Worm (Caenorhabditis elegans): ENCODE measurements around the gene M01B2.8.

M01B2.8 gene

DNA sequence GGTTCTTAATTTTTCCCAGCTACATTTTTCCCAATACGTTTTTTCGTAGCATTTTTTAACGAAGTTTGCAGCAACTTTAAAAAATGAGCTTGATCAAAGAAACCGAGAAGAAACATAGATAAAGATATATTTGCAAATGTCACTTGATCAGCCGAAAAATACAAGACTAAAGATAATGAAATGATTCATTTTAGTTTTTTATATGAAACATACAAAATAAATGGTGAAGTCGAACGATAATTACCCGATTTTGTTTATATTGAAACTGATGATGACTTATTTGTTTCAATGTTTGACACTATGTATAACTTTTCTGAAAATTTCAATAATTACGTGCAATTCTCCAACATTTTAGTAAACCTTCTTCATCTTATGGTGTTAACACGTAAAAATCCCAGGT is 8.3 kb downstream of the M01B2.8 start, which contains the start of gene srw-22:
Gene srw-22, plus strand, starts transcription at position 301 of the 400 bp plus-strand sequence.
- no peak for TF ChIP-seq B0310.2 (tag; optimal IDR thresholded peaks at IDR 0.05)
- no peak for TF ChIP-seq ets-7 (tag; optimal IDR thresholded peaks at IDR 0.05)
- no peak for TF ChIP-seq ceh-13 (GFP tag; optimal IDR thresholded peaks at IDR 0.05)
- no peak for TF ChIP-seq tra-4 (tag; optimal IDR thresholded peaks at IDR 0.05)
- TF ChIP-seq F13C5.2 (tag; optimal IDR thresholded peaks at IDR 0.05), result no peak
- no peak for TF ChIP-seq pes-1 (GFP tag; IDR thresholded peaks at IDR 0.05)
- TF ChIP-seq ama-1 (optimal IDR thresholded peaks at IDR 0.05), result no peak
- no peak for TF ChIP-seq tbx-11 (GFP tag; IDR thresholded peaks at IDR 0.05)
- no peak for TF ChIP-seq tbx-37 (GFP tag; conservative IDR thresholded peaks at IDR 0.05)

DNA sequence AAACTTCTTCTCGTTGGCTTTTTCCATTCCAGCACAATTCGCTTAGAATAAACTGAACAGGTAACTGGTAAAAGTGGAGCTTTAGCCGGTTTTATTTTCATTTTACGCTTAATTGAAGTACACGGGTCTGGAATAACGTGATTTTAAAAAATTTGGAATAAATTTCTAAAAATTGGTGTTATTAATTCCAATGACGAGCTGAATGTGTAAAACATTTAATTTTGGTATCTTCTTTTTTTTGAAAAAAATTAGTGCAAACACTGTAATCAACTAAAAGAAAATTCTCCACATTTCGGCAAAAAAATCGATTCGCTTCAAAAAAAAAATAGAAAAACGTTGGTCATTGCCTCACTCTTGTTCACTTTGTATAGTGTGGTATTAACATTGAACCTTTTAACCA is 12.3 kb downstream of the M01B2.8 start, which contains the start of gene T10H4.4:
Gene T10H4.4, minus strand, starts transcription at position 101 of the 400 bp plus-strand sequence.
- TF ChIP-seq scrt-1 (GFP tag; IDR thresholded peaks at IDR 0.05) (no peak), ama-1 (optimal IDR thresholded peaks at IDR 0.05) (no peak), sea-1 (GFP tag; conservative IDR thresholded peaks at IDR 0.05) (no peak), pes-1 (GFP tag; IDR thresholded peaks at IDR 0.05) (no peak), flt-1 (GFP tag; IDR thresholded peaks at IDR 0.05) (no peak), tra-4 (tag; optimal IDR thresholded peaks at IDR 0.05) (no peak), hnd-1 (tag; optimal IDR thresholded peaks at IDR 0.05) (no peak), aly-1 (tag; optimal IDR thresholded peaks at IDR 0.05) (no peak), F13C5.2 (tag; optimal IDR thresholded peaks at IDR 0.05) (no peak)

DNA sequence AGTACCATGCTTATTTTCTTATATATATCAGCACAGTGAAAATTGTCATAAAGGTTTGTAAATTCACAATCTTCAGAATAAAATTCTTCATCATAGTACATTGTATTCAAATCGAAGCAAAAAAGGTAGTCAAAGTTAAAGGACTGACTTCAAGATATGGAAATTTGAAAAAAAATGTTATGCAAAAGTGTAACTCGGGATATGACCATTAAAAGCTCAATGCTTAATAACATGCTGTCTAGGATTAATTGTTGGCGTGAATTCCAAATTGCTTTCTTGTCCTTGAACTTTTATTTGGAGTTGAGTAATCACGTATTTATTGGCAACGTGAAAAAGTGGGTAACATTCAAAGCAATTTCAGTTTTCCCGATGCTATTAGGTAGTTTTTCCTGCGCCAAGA is 14.8 kb downstream of the M01B2.8 start, which contains the start of gene srw-16:
Gene srw-16, minus strand, starts transcription at position 101 of the 400 bp plus-strand sequence.
- TF ChIP-seq hmg-4 (GFP tag; optimal IDR thresholded peaks at IDR 0.05) (no peak), ceh-13 (GFP tag; optimal IDR thresholded peaks at IDR 0.05) (no peak), tbx-37 (GFP tag; conservative IDR thresholded peaks at IDR 0.05) (no peak), tra-4 (tag; optimal IDR thresholded peaks at IDR 0.05) (no peak), hnd-1 (tag; optimal IDR thresholded peaks at IDR 0.05) (no peak), hmbx-1 (tag; optimal IDR thresholded peaks at IDR 0.05) (no peak), scrt-1 (GFP tag; IDR thresholded peaks at IDR 0.05) (no peak), aly-1 (tag; optimal IDR thresholded peaks at IDR 0.05) (no peak), sea-1 (GFP tag; conservative IDR thresholded peaks at IDR 0.05) (no peak), tbx-11 (GFP tag; IDR thresholded peaks at IDR 0.05) (no peak), ceh-36 (tag; optimal IDR thresholded peaks at IDR 0.05) (no peak), pes-1 (GFP tag; IDR thresholded peaks at IDR 0.05) (no peak), F13C5.2 (tag; optimal IDR thresholded peaks at IDR 0.05) (no peak), B0310.2 (tag; optimal IDR thresholded peaks at IDR 0.05) (no peak), flt-1 (GFP tag; IDR thresholded peaks at IDR 0.05) (no peak), ama-1 (optimal IDR thresholded peaks at IDR 0.05) (no peak), ets-7 (tag; optimal IDR thresholded peaks at IDR 0.05) (no peak)

DNA sequence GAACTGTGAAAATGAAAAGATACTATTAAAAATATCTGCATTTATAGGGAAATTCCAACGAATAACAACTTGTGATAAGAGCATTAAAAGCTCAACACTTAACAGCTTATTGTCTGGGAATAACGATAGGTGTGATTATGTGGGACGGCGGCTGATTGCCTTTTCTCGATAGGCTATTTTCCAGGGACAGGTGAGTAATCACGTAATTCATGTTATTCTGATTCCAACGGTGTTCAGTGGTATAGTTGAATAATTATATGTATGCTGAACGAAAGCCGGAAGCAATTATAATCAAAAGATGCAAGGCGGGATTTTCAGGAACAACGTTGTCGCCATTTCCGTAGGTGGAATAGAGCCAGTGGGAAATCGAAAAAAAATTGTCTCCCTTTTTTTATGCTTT is 16.9 kb downstream of the M01B2.8 start, which contains the start of gene srw-17:
Gene srw-17, minus strand, starts transcription at position 101 of the 400 bp plus-strand sequence.
- TF ChIP-seq tra-4 (tag; optimal IDR thresholded peaks at IDR 0.05) (no peak), ets-7 (tag; optimal IDR thresholded peaks at IDR 0.05) (no peak), ceh-36 (tag; optimal IDR thresholded peaks at IDR 0.05) (no peak), hmbx-1 (tag; optimal IDR thresholded peaks at IDR 0.05) (no peak), hnd-1 (tag; optimal IDR thresholded peaks at IDR 0.05) (no peak), hmg-4 (GFP tag; optimal IDR thresholded peaks at IDR 0.05) (no peak), ceh-13 (GFP tag; optimal IDR thresholded peaks at IDR 0.05) (no peak), tbx-37 (GFP tag; conservative IDR thresholded peaks at IDR 0.05) (no peak), sea-1 (GFP tag; conservative IDR thresholded peaks at IDR 0.05) (no peak), tbx-11 (GFP tag; IDR thresholded peaks at IDR 0.05) (no peak), aly-1 (tag; optimal IDR thresholded peaks at IDR 0.05) (no peak), B0310.2 (tag; optimal IDR thresholded peaks at IDR 0.05) (no peak), ama-1 (optimal IDR thresholded peaks at IDR 0.05) (no peak), flt-1 (GFP tag; IDR thresholded peaks at IDR 0.05) (no peak)

DNA sequence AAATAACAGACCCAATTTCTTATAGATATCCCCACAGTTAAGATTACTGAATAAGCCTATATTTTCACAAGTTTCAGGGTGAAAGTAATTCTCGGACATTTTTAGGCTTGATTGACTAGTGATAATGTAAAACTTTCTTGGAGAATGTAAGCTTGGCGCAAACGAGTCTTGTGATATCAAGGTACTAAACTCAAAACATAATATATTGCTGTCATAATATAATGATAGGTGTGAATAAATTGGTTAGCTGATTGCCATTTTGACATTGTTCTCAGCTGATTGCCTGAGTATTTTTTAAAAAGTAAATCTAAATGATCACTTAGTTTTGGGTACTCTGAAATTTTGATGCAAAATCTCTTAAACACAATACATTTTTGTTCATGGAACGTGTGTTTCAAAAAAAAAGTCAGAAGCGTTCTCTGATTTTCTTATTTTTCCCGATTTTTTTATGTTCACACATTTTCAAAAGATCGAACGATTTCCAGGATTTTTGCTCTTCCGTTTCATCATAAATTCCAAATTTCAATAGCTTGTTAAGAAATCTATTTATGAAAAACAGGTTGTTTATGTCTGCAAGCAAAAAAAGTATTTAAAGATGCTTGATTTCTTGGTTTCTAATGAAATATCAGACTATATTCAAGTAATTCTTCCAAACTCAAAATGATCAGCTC is 21.4 kb downstream of the M01B2.8 start, which contains the start of the genes srw-19 and srx-51:
Gene srw-19, minus strand, starts transcription at position 101 of the 671 bp plus-strand sequence.
Gene srx-51, plus strand, starts transcription at position 621 of the 671 bp plus-strand sequence.
- TF ChIP-seq tra-4 (tag; optimal IDR thresholded peaks at IDR 0.05) (no peak), B0310.2 (tag; optimal IDR thresholded peaks at IDR 0.05) (no peak), hnd-1 (tag; optimal IDR thresholded peaks at IDR 0.05) (no peak), hmbx-1 (tag; optimal IDR thresholded peaks at IDR 0.05) (no peak), tbx-11 (GFP tag; IDR thresholded peaks at IDR 0.05) (no peak), aly-1 (tag; optimal IDR thresholded peaks at IDR 0.05) (no peak), scrt-1 (GFP tag; IDR thresholded peaks at IDR 0.05) (no peak), hmg-4 (GFP tag; optimal IDR thresholded peaks at IDR 0.05) (no peak), sea-1 (GFP tag; conservative IDR thresholded peaks at IDR 0.05) (no peak), ceh-13 (GFP tag; optimal IDR thresholded peaks at IDR 0.05) (no peak), ceh-36 (tag; optimal IDR thresholded peaks at IDR 0.05) (no peak), tbx-37 (GFP tag; conservative IDR thresholded peaks at IDR 0.05) (no peak), flt-1 (GFP tag; IDR thresholded peaks at IDR 0.05) (no peak), ets-7 (tag; optimal IDR thresholded peaks at IDR 0.05) (no peak), F13C5.2 (tag; optimal IDR thresholded peaks at IDR 0.05) (no peak), pes-1 (GFP tag; IDR thresholded peaks at IDR 0.05) (no peak), ama-1 (optimal IDR thresholded peaks at IDR 0.05) (no peak)

DNA sequence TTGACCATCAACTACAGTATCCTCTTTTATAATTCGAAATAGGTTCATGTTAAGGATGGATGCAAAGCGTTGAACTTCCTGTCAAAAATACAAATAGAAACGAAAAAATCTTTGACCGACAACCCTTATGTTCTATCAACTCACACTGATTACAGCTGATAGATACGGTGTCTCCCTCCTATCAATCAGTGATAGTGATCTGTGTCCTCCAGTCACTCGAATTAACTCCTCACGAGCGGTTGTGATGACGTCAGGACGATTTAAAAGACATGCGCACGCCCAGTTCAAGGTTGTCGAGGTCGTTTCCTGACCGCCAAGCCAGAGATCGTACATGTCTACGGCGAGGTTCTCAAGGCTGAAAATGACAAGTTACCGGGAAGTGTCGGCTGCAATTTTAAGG is 26.0 kb downstream of the M01B2.8 start:
- TF ChIP-seq tra-4 (tag; optimal IDR thresholded peaks at IDR 0.05), result no peak
- TF ChIP-seq ets-7 (tag; optimal IDR thresholded peaks at IDR 0.05), result no peak
- TF ChIP-seq ceh-36 (tag; optimal IDR thresholded peaks at IDR 0.05), result no peak
- TF ChIP-seq hmbx-1 (tag; optimal IDR thresholded peaks at IDR 0.05), result no peak
- no peak for TF ChIP-seq hnd-1 (tag; optimal IDR thresholded peaks at IDR 0.05)
- TF ChIP-seq tbx-11 (GFP tag; IDR thresholded peaks at IDR 0.05), result no peak
- no peak for TF ChIP-seq ama-1 (optimal IDR thresholded peaks at IDR 0.05)
- no peak for TF ChIP-seq tbx-37 (GFP tag; conservative IDR thresholded peaks at IDR 0.05)
- no peak for TF ChIP-seq F13C5.2 (tag; optimal IDR thresholded peaks at IDR 0.05)
- no peak for TF ChIP-seq scrt-1 (GFP tag; IDR thresholded peaks at IDR 0.05)
- TF ChIP-seq pes-1 (GFP tag; IDR thresholded peaks at IDR 0.05), result no peak
- TF ChIP-seq flt-1 (GFP tag; IDR thresholded peaks at IDR 0.05), result no peak

DNA sequence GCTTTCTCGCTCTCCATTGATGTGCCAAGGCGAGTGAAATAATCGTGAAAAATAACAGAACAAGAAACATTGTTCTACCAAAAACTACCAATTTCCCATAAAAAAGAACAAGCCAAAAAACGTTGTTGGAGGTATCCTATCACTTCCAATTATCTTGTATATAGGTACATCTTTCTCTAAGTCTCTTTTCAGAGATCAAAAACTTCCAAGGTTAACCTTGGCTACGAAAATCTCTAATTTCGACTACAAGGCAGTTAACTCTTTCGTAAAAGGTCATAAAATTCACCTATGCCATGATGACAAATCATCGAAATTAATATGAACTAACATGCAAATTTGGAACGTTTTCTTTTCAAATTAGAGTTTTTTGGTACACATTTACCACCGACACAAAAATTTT is 27.9 kb downstream of the M01B2.8 start, which contains the start of gene cyp-34A1:
Gene cyp-34A1, minus strand, starts transcription at position 101 of the 400 bp plus-strand sequence.
- TF ChIP-seq ets-7 (tag; optimal IDR thresholded peaks at IDR 0.05), result no peak
- no peak for TF ChIP-seq B0310.2 (tag; optimal IDR thresholded peaks at IDR 0.05)
- no peak for TF ChIP-seq aly-1 (tag; optimal IDR thresholded peaks at IDR 0.05)
- TF ChIP-seq pes-1 (GFP tag; IDR thresholded peaks at IDR 0.05), result no peak
- TF ChIP-seq tra-4 (tag; optimal IDR thresholded peaks at IDR 0.05), result no peak
- TF ChIP-seq tbx-37 (GFP tag; conservative IDR thresholded peaks at IDR 0.05), result no peak
- TF ChIP-seq flt-1 (GFP tag; IDR thresholded peaks at IDR 0.05), result no peak

All from whole organism, early embryonic.